Worm (Caenorhabditis elegans): Measurements from ENCODE around the gene skn-1.

Gene skn-1

DNA sequence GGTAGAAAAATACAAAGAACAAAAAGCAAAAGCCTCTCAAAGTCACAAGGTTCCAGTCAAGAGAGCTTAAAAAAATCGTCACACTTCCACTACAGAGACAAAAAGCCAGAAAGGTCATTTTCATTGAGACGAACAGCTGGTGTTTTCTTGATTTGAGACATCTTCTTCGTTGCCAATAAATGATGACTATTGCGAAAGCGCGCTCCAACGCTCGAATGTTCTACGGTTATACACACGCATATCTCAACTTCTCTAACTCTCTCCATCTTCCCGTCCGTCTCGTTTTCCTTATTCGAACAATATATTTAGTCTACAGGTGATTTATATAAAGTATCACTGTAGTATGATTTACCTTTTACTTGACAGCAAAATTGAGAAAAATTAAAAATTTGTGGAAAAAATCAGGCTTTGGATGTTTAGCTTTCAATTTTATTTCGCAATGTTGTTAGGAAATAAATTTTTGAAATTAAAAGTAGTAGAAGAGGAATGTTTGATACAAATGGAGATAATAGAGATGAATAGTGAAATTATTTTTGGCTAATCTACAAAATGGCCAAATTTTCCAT, 5.3 kb upstream of the skn-1 start (continued):
- TF ChIP-seq unc-62 (GFP tag; optimal IDR thresholded peaks at IDR 0.05 in 1 of 2) (peak in 1 of 2 experiments; percentile 24), unc-62 (tag; optimal IDR thresholded peaks at IDR 0.05) (no peak), R02D3.7 (tag; optimal IDR thresholded peaks at IDR 0.05) (no peak), nhr-11 (tag; optimal IDR thresholded peaks at IDR 0.05) (peak; percentile 69), nhr-28 (tag; optimal IDR thresholded peaks at IDR 0.05) (peak; percentile 74), nhr-42 (GFP tag; IDR thresholded peaks at IDR 0.05) (no peak), set-16 (GFP tag; IDR thresholded peaks at IDR 0.05) (no peak), spr-1 (tag; optimal IDR thresholded peaks at IDR 0.05) (no peak), D1046.2 (GFP tag; IDR thresholded peaks at IDR 0.05) (no peak), nhr-102 (tag; optimal IDR thresholded peaks at IDR 0.05) (no peak), daf-16 (GFP tag; optimal IDR thresholded peaks at IDR 0.05) (peak in 1 of 2 experiments; percentile 5), daf-16 (tag; optimal IDR thresholded peaks at IDR 0.05) (peak; percentile 15), rbr-2 (tag; optimal IDR thresholded peaks at IDR 0.05) (no peak), madf-5 (GFP tag; IDR thresholded peaks at IDR 0.05) (no peak), tag-97 (GFP tag; IDR thresholded peaks at IDR 0.05) (no peak), dmd-6 (GFP tag; IDR thresholded peaks at IDR 0.05) (peak; percentile 60), lin-15B (tag; optimal IDR thresholded peaks at IDR 0.05) (no peak), nhr-111 (GFP tag; optimal IDR thresholded peaks at IDR 0.05) (no peak), spr-3 (GFP tag; optimal IDR thresholded peaks at IDR 0.05) (no peak), ces-1 (GFP tag; optimal IDR thresholded peaks at IDR 0.05) (no peak), zip-2 (tag; optimal IDR thresholded peaks at IDR 0.05) (no peak), daf-8 (GFP tag; IDR thresholded peaks at IDR 0.05) (no peak), nhr-6 (tag; optimal IDR thresholded peaks at IDR 0.05) (peak; percentile 43), lin-39 (tag; optimal IDR thresholded peaks at IDR 0.05) (no peak), daf-19 (GFP tag; conservative IDR thresholded peaks at IDR 0.05) (no peak), fos-1 (tag; optimal IDR thresholded peaks at IDR 0.05) (no peak), nhr-237 (tag; optimal IDR thresholded peaks at IDR 0.05) (no peak), nhr-76 (tag; optimal IDR thresholded peaks at IDR 0.05) (no peak), Y5F2A.4 (GFP tag; optimal IDR thresholded peaks at IDR 0.05) (no peak), mdt-29 (GFP tag; IDR thresholded peaks at IDR 0.05) (0 out of 2 replicates have a peak, but pooled peaks have one; percentile 25), F49E8.2 (tag; optimal IDR thresholded peaks at IDR 0.05; ENCODE audit: borderline replicate concordance) (no peak), tra-1 (GFP tag; IDR thresholded peaks at IDR 0.05) (no peak), dpl-1 (GFP tag; optimal IDR thresholded peaks at IDR 0.05) (no peak), ceh-20 (GFP tag; IDR thresholded peaks at IDR 0.05) (0 out of 2 replicates have a peak, but pooled peaks have one; percentile 12), gei-8 (GFP tag; optimal IDR thresholded peaks at IDR 0.05) (no peak), snpc-4 (tag; optimal IDR thresholded peaks at IDR 0.05) (no peak), mxl-3 (GFP tag; optimal IDR thresholded peaks at IDR 0.05) (no peak), Y105C5A.15 (GFP tag; IDR thresholded peaks at IDR 0.05) (no peak), Y48G9A.11 (GFP tag; IDR thresholded peaks at IDR 0.05) (no peak), hif-1 (tag; optimal IDR thresholded peaks at IDR 0.05) (peak in 1 of 2 experiments; percentile 58)

DNA sequence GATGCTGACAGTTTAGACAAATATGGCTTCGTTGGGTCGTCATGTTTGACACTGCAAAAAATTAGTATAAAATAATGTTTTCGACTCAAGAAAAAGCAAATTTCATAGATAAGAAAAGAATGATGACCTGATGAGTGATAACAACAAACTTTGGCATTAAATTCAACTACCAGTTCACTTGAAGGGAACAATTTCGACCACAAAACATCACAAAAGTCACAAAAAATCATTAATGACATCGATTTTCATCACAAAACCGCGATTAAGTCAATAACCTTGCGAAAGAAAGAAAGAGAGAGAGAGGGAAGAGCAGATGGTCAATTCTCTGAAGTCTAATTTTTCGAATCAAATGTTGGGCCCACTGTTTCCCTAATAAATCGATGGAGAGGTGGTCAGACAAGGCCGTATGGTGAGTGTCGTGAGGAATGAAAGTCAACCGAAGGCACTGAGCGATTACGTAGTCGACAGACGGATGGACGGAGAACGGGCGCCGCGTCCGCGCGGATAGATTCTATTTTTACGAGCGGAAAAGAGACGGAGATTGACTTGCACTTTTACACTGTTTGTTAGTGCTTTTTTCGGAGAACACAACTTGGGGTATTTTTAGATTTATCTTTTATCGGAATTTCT, 4.3 kb upstream of the skn-1 start, which contains the start of gene bec-1:
bec-1 (minus strand) TSS at position 51 of the 630 bp plus-strand sequence.
- TF ChIP-seq dmd-6 (GFP tag; IDR thresholded peaks at IDR 0.05) (0 out of 2 replicates have a peak, but pooled peaks have one; percentile 21), ceh-20 (GFP tag; IDR thresholded peaks at IDR 0.05) (no peak), madf-9 (GFP tag; conservative IDR thresholded peaks at IDR 0.05) (0 out of 2 replicates have a peak, but pooled peaks have one; percentile 9), hlh-11 (tag; optimal IDR thresholded peaks at IDR 0.05) (peak; percentile 31), unc-62 (GFP tag; optimal IDR thresholded peaks at IDR 0.05 in 1 of 2) (peak in 1 of 2 experiments; percentile 28), unc-62 (tag; optimal IDR thresholded peaks at IDR 0.05) (no peak), nhr-28 (tag; optimal IDR thresholded peaks at IDR 0.05) (peak; percentile 8), aha-1 (tag) (peak; percentile 19), mxl-3 (GFP tag; optimal IDR thresholded peaks at IDR 0.05) (peak; percentile 40), Y5F2A.4 (GFP tag; optimal IDR thresholded peaks at IDR 0.05) (no peak), hmg-1.1 (GFP tag; IDR thresholded peaks at IDR 0.05) (0 out of 2 replicates have a peak, but pooled peaks have one; percentile 10), fkh-10 (GFP tag; optimal IDR thresholded peaks at IDR 0.05) (no peak), fos-1 (tag; optimal IDR thresholded peaks at IDR 0.05) (no peak), daf-16 (GFP tag; optimal IDR thresholded peaks at IDR 0.05) (no peak), daf-16 (tag; optimal IDR thresholded peaks at IDR 0.05) (peak; percentile 10), Y48G9A.11 (GFP tag; IDR thresholded peaks at IDR 0.05) (no peak)
